Worm (Caenorhabditis elegans): Measurements from ENCODE around the gene rgl-1.

DNA sequence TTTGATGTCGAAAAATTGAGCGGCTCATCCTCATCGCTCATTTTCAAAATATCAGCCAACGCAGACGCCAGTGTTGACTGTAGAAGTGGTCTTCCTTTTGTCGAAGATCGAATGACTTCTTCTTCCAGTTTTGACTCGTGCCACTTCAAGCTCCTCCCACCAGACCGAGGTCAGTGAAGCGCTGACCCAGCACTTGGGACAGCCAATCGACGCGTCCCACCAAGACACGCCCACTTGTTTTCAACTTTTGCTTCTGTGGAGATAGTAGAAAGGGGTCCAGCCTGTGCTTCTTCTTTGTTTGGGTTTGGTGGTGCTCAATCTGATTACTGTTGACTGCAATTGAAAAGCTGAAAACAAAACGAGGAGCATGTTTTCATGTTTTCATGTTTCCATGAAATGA lies 20.9 kb downstream of the rgl-1 start, which contains the start of gene fax-1:
- no peak for TF ChIP-seq jun-1 (tag; optimal IDR thresholded peaks at IDR 0.05)
- no peak for TF ChIP-seq skn-1 (tag; optimal IDR thresholded peaks at IDR 0.05)
- TF ChIP-seq unc-62 (GFP tag; optimal IDR thresholded peaks at IDR 0.05): no peak
- TF ChIP-seq aha-1 (tag; optimal IDR thresholded peaks at IDR 0.05): no peak
- no peak for TF ChIP-seq pqm-1 (tag; optimal IDR thresholded peaks at IDR 0.05)
- TF ChIP-seq nhr-77 (tag; optimal IDR thresholded peaks at IDR 0.05): no peak
- no peak for TF ChIP-seq ztf-11 (tag; optimal IDR thresholded peaks at IDR 0.05)
- TF ChIP-seq elt-3 (tag; optimal IDR thresholded peaks at IDR 0.05): no peak
- no peak for TF ChIP-seq irx-1 (tag; optimal IDR thresholded peaks at IDR 0.05)
- TF ChIP-seq lin-35 (GFP tag; optimal IDR thresholded peaks at IDR 0.05): no peak
- TF ChIP-seq lin-14 (GFP tag; optimal IDR thresholded peaks at IDR 0.05): no peak
- TF ChIP-seq unc-86 (tag; optimal IDR thresholded peaks at IDR 0.05): no peak
